Fruit fly (Drosophila melanogaster): ENCODE measurements around the gene CG31550.
A peak's percentile ranks its signal among the peaks of the same experiment; 100 is the strongest.

Gene CG31550

DNA sequence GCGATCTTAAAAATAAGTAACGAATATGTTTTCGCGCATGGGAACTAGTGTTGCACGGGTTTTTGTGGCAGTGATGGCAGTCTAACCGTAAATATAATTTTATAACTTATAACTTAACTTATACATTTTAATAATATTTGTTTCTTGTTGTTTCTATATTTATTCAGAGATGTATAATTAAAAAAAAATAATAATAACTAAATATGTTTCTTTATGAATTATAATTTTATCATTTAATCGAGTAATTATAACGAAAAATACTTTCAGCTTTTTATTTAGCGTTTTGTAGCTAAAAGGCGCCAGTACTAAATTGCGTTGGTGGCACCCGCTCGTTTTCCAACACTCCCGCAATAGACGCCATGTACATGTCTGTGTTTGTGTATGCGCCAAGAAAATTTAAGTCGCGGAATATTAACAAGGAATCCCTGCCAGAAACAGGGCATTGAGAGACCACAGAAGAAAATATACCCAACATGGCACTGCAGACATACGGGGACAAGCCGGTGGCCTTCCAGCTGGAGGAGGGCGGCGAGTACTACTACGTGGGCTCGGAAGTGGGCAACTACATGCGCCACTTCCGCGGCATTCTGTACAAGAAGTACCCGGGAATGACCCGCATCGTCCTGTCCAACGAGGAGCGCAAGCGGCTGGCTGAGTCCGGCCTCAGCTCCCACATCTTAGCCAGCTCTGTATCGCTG lies 14.6 kb upstream of the CG31550 start, which contains the start of the genes mRpL44 and Snr1 (continued):
- no peak for TF ChIP-seq tll (GFP tag; optimal IDR thresholded peaks at IDR 0.05)
- TF ChIP-seq Atf3 (GFP tag; optimal IDR thresholded peaks at IDR 0.05), result no peak
- TF ChIP-seq CG2120 (GFP tag; optimal IDR thresholded peaks at IDR 0.05), result peak; percentile 29
- no peak for TF ChIP-seq CG10274 (GFP tag; optimal IDR thresholded peaks at IDR 0.05)

DNA sequence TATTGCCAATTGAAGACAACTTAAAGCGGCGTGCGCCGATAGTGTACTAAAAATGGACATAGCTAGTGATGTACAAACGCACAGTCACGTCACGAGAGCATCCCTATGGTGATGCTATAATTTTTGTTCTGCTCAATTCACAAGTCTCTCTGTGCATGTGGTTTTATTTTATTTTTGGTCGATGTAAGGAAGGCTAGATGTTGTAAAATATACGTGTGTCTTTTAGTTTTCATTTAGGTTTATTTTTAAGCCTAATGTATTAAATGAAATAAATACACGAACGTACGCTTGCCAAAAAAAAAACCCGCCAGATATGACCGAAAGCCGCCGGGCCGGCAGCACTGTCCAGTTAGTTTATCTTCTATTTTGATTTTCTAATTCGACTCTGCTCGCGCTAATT lies 10.8 kb upstream of the CG31550 start, which contains the start of the genes CG45100, HDAC3 and Hcs:
Gene CG45100 (minus strand): TSS at position 50 of the 400 bp plus-strand sequence.
Gene HDAC3 (minus strand): TSS at position 50 of the 400 bp plus-strand sequence.
Gene Hcs (plus strand): TSS at position 349 of the 400 bp plus-strand sequence.
- TF ChIP-seq hbn (GFP tag; IDR thresholded peaks at IDR 0.05; ENCODE audit: partially characterized antibody), result peak; percentile 88
- no peak for TF ChIP-seq CG11560 (tag; IDR thresholded peaks at IDR 0.05)
- TF ChIP-seq CG11456 (GFP tag; IDR thresholded peaks at IDR 0.05), result peak; percentile 59; the same call in 2 of the 3 replicates
- TF ChIP-seq ERR (GFP tag; optimal IDR thresholded peaks at IDR 0.05), result peak; percentile 11
- TF ChIP-seq Hr3 (GFP tag; optimal IDR thresholded peaks at IDR 0.05), result peak; percentile 47
- TF ChIP-seq sens-2 (GFP tag; IDR thresholded peaks at IDR 0.05), result no peak
- peak; percentile 24 for TF ChIP-seq HmgD (GFP tag; optimal IDR thresholded peaks at IDR 0.05)
- TF ChIP-seq Max (GFP tag; optimal IDR thresholded peaks at IDR 0.05), result peak; percentile 53
- TF ChIP-seq Doc2 (GFP tag; IDR thresholded peaks at IDR 0.05), result no peak
- peak; percentile 92 for TF ChIP-seq sens (GFP tag)
- TF ChIP-seq az2 (GFP tag; optimal IDR thresholded peaks at IDR 0.05), result peak; percentile 11
- TF ChIP-seq CG1602 (GFP tag; optimal IDR thresholded peaks at IDR 0.05), result peak; percentile 2
- no peak for TF ChIP-seq D19A (tag; optimal IDR thresholded peaks at IDR 0.05)
- peak; percentile 42 for TF ChIP-seq CG4404 (GFP tag; IDR thresholded peaks at IDR 0.05)
- TF ChIP-seq CG15696 (tag; optimal IDR thresholded peaks at IDR 0.05), result peak; percentile 45
- TF ChIP-seq lola (GFP tag; optimal IDR thresholded peaks at IDR 0.05), result peak in 1 of 3 experiments; percentile 40
- peak; percentile 2 for TF ChIP-seq Atf3 (GFP tag; optimal IDR thresholded peaks at IDR 0.05)
- TF ChIP-seq CG12769 (tag; optimal IDR thresholded peaks at IDR 0.05), result no peak
- peak; percentile 56; the same call in 1 of the 2 replicates for TF ChIP-seq NFAT (GFP tag; IDR thresholded peaks at IDR 0.05)
- no peak for TF ChIP-seq prd (optimal IDR thresholded peaks at IDR 0.05)
- TF ChIP-seq prd (GFP tag; IDR thresholded peaks at IDR 0.05), result peak; percentile 53; the same call in 2 of the 3 replicates
- TF ChIP-seq CG8290 (GFP tag; optimal IDR thresholded peaks at IDR 0.05), result peak; percentile 60
- no peak for TF ChIP-seq CG8290 (tag; optimal IDR thresholded peaks at IDR 0.05)
- peak; percentile 95 for TF ChIP-seq Sry-δ (GFP tag; optimal IDR thresholded peaks at IDR 0.05)
- TF ChIP-seq CG18619 (GFP tag; optimal IDR thresholded peaks at IDR 0.05), result no peak
- TF ChIP-seq CG7963 (GFP tag; IDR thresholded peaks at IDR 0.05; ENCODE audit: partially characterized antibody), result peak; percentile 70
- no peak for TF ChIP-seq CG8388 (GFP tag; optimal IDR thresholded peaks at IDR 0.05)
- TF ChIP-seq CG5180 (GFP tag; optimal IDR thresholded peaks at IDR 0.05), result no peak
- TF ChIP-seq hb (GFP tag; IDR thresholded peaks at IDR 0.05; ENCODE audit: partially characterized antibody), result peak; percentile 87
- no peak for TF ChIP-seq nerfin-1 (tag; optimal IDR thresholded peaks at IDR 0.05)
- TF ChIP-seq CG4617 (GFP tag; optimal IDR thresholded peaks at IDR 0.05; ENCODE audit: borderline replicate concordance), result peak; percentile 64
- TF ChIP-seq nmo (GFP tag; optimal IDR thresholded peaks at IDR 0.05), result peak; percentile 76
- TF ChIP-seq zen2 (GFP tag; IDR thresholded peaks at IDR 0.05; ENCODE audit: partially characterized antibody), result peak; percentile 58; the same call in 1 of the 3 replicates
- no peak for TF ChIP-seq Trl (optimal IDR thresholded peaks at IDR 0.05)
- TF ChIP-seq Trl (GFP tag; optimal IDR thresholded peaks at IDR 0.05), result peak; percentile 70
- peak; percentile 29 for TF ChIP-seq CG9797 (GFP tag; optimal IDR thresholded peaks at IDR 0.05)
- TF ChIP-seq hth (optimal IDR thresholded peaks at IDR 0.05), result no peak
- no peak for TF ChIP-seq sd (tag; optimal IDR thresholded peaks at IDR 0.05)
- peak; percentile 21 for TF ChIP-seq CG3163 (GFP tag; optimal IDR thresholded peaks at IDR 0.05)
- peak; percentile 88 for TF ChIP-seq Doc3 (GFP tag; IDR thresholded peaks at IDR 0.05; ENCODE audit: partially characterized antibody)
- peak; percentile 4 for TF ChIP-seq Bdp1 (GFP tag; optimal IDR thresholded peaks at IDR 0.05)
- peak; percentile 53 for TF ChIP-seq Fer1 (GFP tag; optimal IDR thresholded peaks at IDR 0.05)
- peak; percentile 82 for TF ChIP-seq CG2120 (GFP tag; optimal IDR thresholded peaks at IDR 0.05)
- TF ChIP-seq mam (GFP tag; optimal IDR thresholded peaks at IDR 0.05), result peak; percentile 69
- TF ChIP-seq dpn (GFP tag; optimal IDR thresholded peaks at IDR 0.05), result peak; percentile 37 to 52
- peak; percentile 50 for TF ChIP-seq ind (GFP tag; optimal IDR thresholded peaks at IDR 0.05)

All from whole organism, embryonic.